Worm (Caenorhabditis elegans) whole organism, L2 larva: ENCODE data around the gene irld-9.

Source experiments
- egl-27 ChIP-seq: sonication (generic microtip); optimal IDR thresholded peaks from 3 replicates; lab custom pipeline; 2017; ENCODE audit warnings: missing biosample characterization, missing genetic modification reagents, missing genetic modification characterization
- nhr-11 ChIP-seq: fragments of 150-350 bp; optimal IDR thresholded peaks from 2 replicates; lab custom pipeline; 2014; ENCODE audit warnings: missing biosample characterization, missing genetic modification characterization

- TF ChIP-seq nhr-11 (tag; lab: Kevin White, UChicago) (no peak), egl-27 (no peak)
Measured at ce11 chrII:1788087-1788486, 49.3 kb upstream of the irld-9 start, which contains the start of the genes C08F1.6 and fbxb-13.
